Fruit fly (Drosophila melanogaster): ENCODE measurements around the gene CG7488.

Gene CG7488

DNA sequence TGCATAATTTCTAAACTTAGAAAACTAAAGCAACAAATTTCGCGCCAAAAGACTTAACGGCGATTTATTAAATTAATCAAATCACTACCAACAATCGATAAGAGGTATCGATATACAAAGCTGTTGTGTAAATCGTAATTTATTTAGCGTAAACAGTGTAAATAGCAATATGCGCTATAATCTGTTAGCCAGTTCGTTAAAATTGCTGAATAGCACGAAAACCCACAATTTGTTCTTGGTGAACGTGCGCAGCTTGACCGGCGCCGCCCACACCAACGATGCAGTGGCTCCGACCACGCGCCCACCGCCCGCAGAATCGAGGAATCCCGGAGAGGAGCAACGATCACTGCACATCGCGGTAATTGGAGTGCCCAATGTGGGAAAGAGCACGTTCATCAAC lies at the start of gene CG7488:
TSS of gene CG7488 (plus strand) at position 99 of the 400 bp plus-strand sequence.
- TF ChIP-seq Pif1B (GFP tag; optimal IDR thresholded peaks at IDR 0.05) = no peak
- TF ChIP-seq CG8159 (tag; optimal IDR thresholded peaks at IDR 0.05) = no peak
- no peak for TF ChIP-seq CG14655 (GFP tag; optimal IDR thresholded peaks at IDR 0.05)
- TF ChIP-seq Ets98B (GFP tag; IDR thresholded peaks at IDR 0.05) = no peak
- TF ChIP-seq CG17806 (tag; optimal IDR thresholded peaks at IDR 0.05) = no peak
- no peak for TF ChIP-seq CG9948 (tag; optimal IDR thresholded peaks at IDR 0.05)
- TF ChIP-seq CG8301 (tag; optimal IDR thresholded peaks at IDR 0.05) = no peak
- TF ChIP-seq CG15710 (tag; optimal IDR thresholded peaks at IDR 0.05) = no peak
- no peak for TF ChIP-seq EcR (GFP tag; optimal IDR thresholded peaks at IDR 0.05)
- TF ChIP-seq CG34367 (tag; optimal IDR thresholded peaks at IDR 0.05) = no peak

DNA sequence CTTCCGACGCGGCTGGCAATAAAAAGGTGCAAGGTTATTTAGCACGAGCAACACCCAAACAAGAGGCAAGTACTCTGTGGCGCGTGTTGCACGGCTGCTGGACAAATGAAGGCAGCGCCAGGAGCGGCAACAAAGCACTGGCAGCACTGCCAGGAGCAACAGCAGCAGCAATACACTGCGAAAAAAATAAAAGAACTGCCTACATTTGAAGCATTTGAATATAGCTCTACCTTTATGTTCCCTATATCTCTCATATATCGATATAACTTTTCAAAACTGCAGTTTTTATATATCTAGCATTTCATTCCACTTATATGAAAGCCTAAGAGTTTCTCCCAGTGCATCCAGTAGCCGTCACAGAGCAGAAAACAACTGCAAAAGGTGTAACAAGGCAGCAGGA lies 38.0 kb upstream of the CG7488 start:
- TF ChIP-seq CG8301 (tag; optimal IDR thresholded peaks at IDR 0.05) (no peak), CG14655 (GFP tag; optimal IDR thresholded peaks at IDR 0.05) (no peak), CG15710 (tag; optimal IDR thresholded peaks at IDR 0.05) (peak; percentile 44), Pif1A (GFP tag; optimal IDR thresholded peaks at IDR 0.05) (peak; percentile 31), CG4496 (GFP tag; IDR thresholded peaks at IDR 0.05) (no peak), fd96Ca (GFP tag; IDR thresholded peaks at IDR 0.05) (0 out of 3 replicates have a peak, but pooled peaks have one; percentile 9), gl (tag; optimal IDR thresholded peaks at IDR 0.05) (no peak), Pif1B (GFP tag; optimal IDR thresholded peaks at IDR 0.05) (no peak), EcR (GFP tag; optimal IDR thresholded peaks at IDR 0.05) (no peak), Snoo (tag; optimal IDR thresholded peaks at IDR 0.05) (no peak), CG17806 (tag; optimal IDR thresholded peaks at IDR 0.05) (no peak), CG32121 (GFP tag; IDR thresholded peaks at IDR 0.05) (no peak), CG9948 (tag; optimal IDR thresholded peaks at IDR 0.05) (peak; percentile 20), CG13204 (GFP tag; optimal IDR thresholded peaks at IDR 0.05) (no peak), Ets98B (GFP tag; IDR thresholded peaks at IDR 0.05) (no peak), CG10348 (GFP tag; IDR thresholded peaks at IDR 0.05) (no peak), D1 (tag; optimal IDR thresholded peaks at IDR 0.05) (no peak), CG8159 (tag; optimal IDR thresholded peaks at IDR 0.05) (peak; percentile 46), rn (GFP tag; IDR thresholded peaks at IDR 0.05) (no peak), CG34367 (tag; optimal IDR thresholded peaks at IDR 0.05) (peak; percentile 12), CG12605 (GFP tag; IDR thresholded peaks at IDR 0.05) (no peak)

DNA sequence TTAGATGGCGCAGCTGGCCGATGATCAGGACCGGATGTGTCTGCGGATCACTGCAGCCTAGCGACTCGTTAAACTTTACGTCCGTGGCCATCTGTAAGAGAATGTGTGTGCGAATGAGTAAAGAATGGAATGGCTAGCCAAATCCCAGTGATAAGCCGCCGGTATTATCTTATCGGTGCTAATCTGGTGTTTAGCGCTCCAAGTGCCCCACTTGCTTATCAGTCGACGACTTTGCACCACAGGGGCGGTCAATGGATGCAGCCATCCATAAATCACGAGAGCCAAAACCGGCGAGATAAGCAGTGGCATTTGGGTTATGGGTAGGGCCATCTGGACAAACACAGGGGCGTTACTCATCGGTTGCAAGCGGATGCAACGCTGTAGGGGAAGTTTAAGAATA lies 35.2 kb upstream of the CG7488 start:
- TF ChIP-seq CG13204 (GFP tag; optimal IDR thresholded peaks at IDR 0.05) (no peak), CG9948 (tag; optimal IDR thresholded peaks at IDR 0.05) (no peak), Pif1A (GFP tag; optimal IDR thresholded peaks at IDR 0.05) (no peak), CG8301 (tag; optimal IDR thresholded peaks at IDR 0.05) (no peak), rn (GFP tag; IDR thresholded peaks at IDR 0.05) (no peak), CG10348 (GFP tag; IDR thresholded peaks at IDR 0.05) (no peak), CG32121 (GFP tag; IDR thresholded peaks at IDR 0.05) (no peak), gl (tag; optimal IDR thresholded peaks at IDR 0.05) (no peak), fd96Ca (GFP tag; IDR thresholded peaks at IDR 0.05) (no peak), CG4496 (GFP tag; IDR thresholded peaks at IDR 0.05) (0 out of 3 replicates have a peak, but pooled peaks have one; percentile 16), CG12605 (GFP tag; IDR thresholded peaks at IDR 0.05) (no peak), CG8159 (tag; optimal IDR thresholded peaks at IDR 0.05) (no peak), Ets98B (GFP tag; IDR thresholded peaks at IDR 0.05) (no peak), EcR (GFP tag; optimal IDR thresholded peaks at IDR 0.05) (peak; percentile 47)

DNA sequence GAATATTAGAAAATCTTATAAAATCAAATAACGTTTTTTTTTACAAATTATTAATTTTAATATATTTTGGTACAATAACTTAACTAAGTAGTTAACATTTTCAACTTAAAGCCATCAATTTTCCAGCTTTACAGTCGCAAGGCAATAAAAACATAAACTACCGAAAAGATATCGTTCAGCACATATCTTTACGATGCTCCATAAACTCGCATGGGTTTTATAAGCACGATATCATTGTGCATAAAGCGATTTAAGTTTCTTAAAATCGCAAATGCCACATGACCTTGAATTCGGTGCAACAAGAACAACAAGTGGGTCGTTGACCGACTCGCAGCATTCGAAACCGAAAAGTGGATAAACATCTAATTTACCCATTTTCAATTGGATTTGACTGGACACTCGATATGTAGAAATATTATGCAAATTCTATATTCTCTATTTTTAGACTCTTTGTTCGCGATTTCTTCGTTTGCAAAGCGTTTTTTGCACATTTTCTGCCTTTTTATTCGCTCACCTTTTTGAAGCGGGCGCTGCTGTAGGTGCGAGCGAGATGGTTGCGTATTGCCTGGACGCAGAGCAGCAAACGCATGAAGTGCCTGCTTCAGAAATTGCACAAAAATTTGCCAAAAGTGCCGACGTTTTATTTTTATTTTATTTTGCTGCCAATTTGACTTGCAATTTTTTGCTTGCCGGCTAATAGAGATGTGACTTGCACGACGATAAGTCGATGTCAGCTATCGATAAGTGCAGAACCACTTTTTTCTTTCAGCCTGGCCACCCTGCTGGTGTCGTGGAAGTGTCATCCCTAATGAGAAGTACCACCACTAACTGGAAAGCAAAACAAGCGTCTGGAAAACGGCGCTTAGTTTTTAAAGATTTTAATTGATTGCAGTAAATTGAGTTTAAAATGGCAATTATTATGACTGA lies 34.2 kb upstream of the CG7488 start, which contains the start of gene Spc25:
TSS of gene Spc25 (plus strand) at position 817 of the 927 bp plus-strand sequence.
- peak; percentile 35 for TF ChIP-seq D1 (tag; optimal IDR thresholded peaks at IDR 0.05)
- TF ChIP-seq CG13204 (GFP tag; optimal IDR thresholded peaks at IDR 0.05) = no peak
- TF ChIP-seq CG10348 (GFP tag; IDR thresholded peaks at IDR 0.05) = no peak
- no peak for TF ChIP-seq CG9948 (tag; optimal IDR thresholded peaks at IDR 0.05)
- no peak for TF ChIP-seq CG15710 (tag; optimal IDR thresholded peaks at IDR 0.05)
- peak; percentile 8 for TF ChIP-seq Pif1A (GFP tag; optimal IDR thresholded peaks at IDR 0.05)
- TF ChIP-seq Pif1B (GFP tag; optimal IDR thresholded peaks at IDR 0.05) = no peak
- TF ChIP-seq EcR (GFP tag; optimal IDR thresholded peaks at IDR 0.05) = peak; percentile 95
- no peak for TF ChIP-seq Ets98B (GFP tag; IDR thresholded peaks at IDR 0.05)
- no peak for TF ChIP-seq Snoo (tag; optimal IDR thresholded peaks at IDR 0.05)
- TF ChIP-seq CG4496 (GFP tag; IDR thresholded peaks at IDR 0.05) = 0 out of 3 replicates have a peak, but pooled peaks have one; percentile 48
- no peak for TF ChIP-seq rn (GFP tag; IDR thresholded peaks at IDR 0.05)
- TF ChIP-seq CG14655 (GFP tag; optimal IDR thresholded peaks at IDR 0.05) = no peak
- TF ChIP-seq CG12605 (GFP tag; IDR thresholded peaks at IDR 0.05) = no peak
- TF ChIP-seq CG17806 (tag; optimal IDR thresholded peaks at IDR 0.05) = no peak
- no peak for TF ChIP-seq CG32121 (GFP tag; IDR thresholded peaks at IDR 0.05)
- no peak; the same call in 2 of the 3 replicates for TF ChIP-seq fd96Ca (GFP tag; IDR thresholded peaks at IDR 0.05)
- TF ChIP-seq CG34367 (tag; optimal IDR thresholded peaks at IDR 0.05) = no peak
- TF ChIP-seq gl (tag; optimal IDR thresholded peaks at IDR 0.05) = no peak

DNA sequence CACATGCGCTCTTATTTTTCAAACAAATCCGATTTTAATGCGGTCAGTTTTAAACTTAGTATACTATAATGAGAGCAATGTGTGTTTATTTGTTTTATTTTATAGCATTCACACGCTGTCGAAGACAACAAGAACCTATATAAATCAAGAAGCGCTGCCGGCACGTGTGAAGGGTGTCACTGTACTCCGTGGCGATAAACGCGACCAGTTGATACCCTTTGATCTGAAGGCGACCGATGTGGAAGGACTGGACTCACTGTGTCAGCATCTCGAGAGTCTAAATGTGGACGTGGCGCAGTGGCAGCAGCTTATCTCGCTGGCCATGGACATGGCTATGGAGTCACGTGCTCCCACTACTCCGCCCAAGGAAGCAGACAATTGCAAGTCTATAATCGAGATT lies 32.8 kb upstream of the CG7488 start:
- no peak for TF ChIP-seq CG13204 (GFP tag; optimal IDR thresholded peaks at IDR 0.05)
- TF ChIP-seq CG17806 (tag; optimal IDR thresholded peaks at IDR 0.05) = no peak
- peak; percentile 30 for TF ChIP-seq EcR (GFP tag; optimal IDR thresholded peaks at IDR 0.05)

DNA sequence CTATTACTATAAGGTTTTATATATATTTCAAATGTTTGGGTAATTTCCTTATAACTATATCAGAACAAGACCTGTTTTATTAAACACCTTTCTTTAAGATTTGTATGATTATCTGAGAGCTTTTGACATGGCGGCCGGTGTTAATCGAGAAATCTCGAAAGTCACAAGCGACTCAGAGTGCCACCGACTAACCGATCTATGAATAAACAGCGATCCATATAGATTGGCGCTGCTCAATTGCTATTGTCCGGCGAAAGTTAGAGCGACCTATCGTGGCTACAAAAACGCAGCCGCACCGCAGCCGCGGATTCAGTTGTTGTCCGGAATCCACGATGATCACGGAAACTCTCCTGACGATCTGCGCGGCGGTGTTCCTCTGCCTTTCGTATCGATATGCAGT lies 31.9 kb upstream of the CG7488 start, which contains the start of gene Cyp304a1:
TSS of gene Cyp304a1 (plus strand) at position 301 of the 400 bp plus-strand sequence.
- TF ChIP-seq Pif1B (GFP tag; optimal IDR thresholded peaks at IDR 0.05) (no peak), Pif1A (GFP tag; optimal IDR thresholded peaks at IDR 0.05) (no peak), CG8159 (tag; optimal IDR thresholded peaks at IDR 0.05) (no peak), EcR (GFP tag; optimal IDR thresholded peaks at IDR 0.05) (no peak), Snoo (tag; optimal IDR thresholded peaks at IDR 0.05) (no peak), D1 (tag; optimal IDR thresholded peaks at IDR 0.05) (no peak)
